Worm (Caenorhabditis elegans) whole organism, young adult: ENCODE results near the gene ptpn-22.

ENCODE experiments used
- B0035.1 ChIP-seq: sonication (generic microtip); optimal IDR thresholded peaks from 2 replicates; lab custom pipeline; 2016; ENCODE audit warnings: missing genetic modification characterization, mild to moderate bottlenecking, missing compliant biosample characterization, missing genotype, missing genetic modification reagents
- D2030.7 ChIP-seq: fragments of 200-800 bp; sonication (Bioruptor generic); IDR thresholded peaks from 2 replicates; pipeline ENCODE4 v1.3.6; 2022; ENCODE audit warnings: missing genetic modification reagents, missing genetic modification characterization, missing compliant biosample characterization
- F57A8.1 ChIP-seq: fragments of 200-800 bp; sonication (Bioruptor generic); optimal IDR thresholded peaks from 2 replicates; lab custom pipeline; 2018; ENCODE audit warnings: mild to moderate bottlenecking, missing genetic modification characterization, moderate library complexity, missing compliant biosample characterization
- T26A5.8 ChIP-seq: sonication (generic microtip); optimal IDR thresholded peaks from 2 replicates; lab custom pipeline; 2016; ENCODE audit warnings: missing genetic modification characterization, missing compliant biosample characterization
- Y56A3A.18 ChIP-seq: fragments of 200-800 bp; sonication (Bioruptor generic); IDR thresholded peaks from 2 replicates; pipeline ENCODE4 v1.3.6; 2022; ENCODE audit warnings: missing genetic modification reagents, missing genetic modification characterization, missing compliant biosample characterization
- Y79H2A.3 ChIP-seq: fragments of 200-800 bp; sonication (Bioruptor generic); conservative IDR thresholded peaks from 2 replicates; pipeline ENCODE4 v1.3.6; 2022; ENCODE audit warnings: missing genetic modification reagents, missing genetic modification characterization, missing compliant biosample characterization
- akir-1 ChIP-seq: fragments of 200-800 bp; sonication (Bioruptor generic); optimal IDR thresholded peaks from 2 replicates; lab custom pipeline; 2018; ENCODE audit warnings: mild to moderate bottlenecking, missing genetic modification characterization, moderate library complexity, missing compliant biosample characterization
- aptf-3 ChIP-seq: fragments of 200-800 bp; sonication (Bioruptor generic); IDR thresholded peaks from 2 replicates; pipeline ENCODE4 v1.3.6; 2022; ENCODE audit warnings: missing genetic modification characterization, missing compliant biosample characterization
- atf-7 ChIP-seq: sonication (generic microtip); optimal IDR thresholded peaks from 2 replicates; lab custom pipeline; 2017; ENCODE audit warnings: mild to moderate bottlenecking, missing genetic modification characterization, missing compliant biosample characterization
- athp-1 ChIP-seq: sonication (generic microtip); optimal IDR thresholded peaks from 2 replicates; lab custom pipeline; 2017; ENCODE audit warnings: mild to moderate bottlenecking, missing genetic modification characterization, missing compliant biosample characterization
- attf-6 ChIP-seq: fragments of 200-800 bp; sonication (Bioruptor generic); IDR thresholded peaks from 2 replicates; pipeline ENCODE4 v1.3.6; 2022; ENCODE audit warnings: missing genetic modification reagents, missing genetic modification characterization, missing compliant biosample characterization
- ccch-3 ChIP-seq: fragments of 200-800 bp; sonication (Bioruptor generic); optimal IDR thresholded peaks from 2 replicates; lab custom pipeline; 2018; ENCODE audit warnings: mild to moderate bottlenecking, missing genetic modification characterization, missing compliant biosample characterization
- cebp-1 ChIP-seq, 2 experiments: fragments of 200-800 bp in 1 of 2; sonication (Bioruptor generic) in 1 of 2; sonication (generic microtip) in 1 of 2; IDR thresholded peaks in 1 of 2; optimal IDR thresholded peaks in 1 of 2; 2 replicates each; pipeline versions ENCODE4 v1.3.6 to Lab custom; 2017 to 2022; ENCODE audit warnings: missing compliant biosample characterization in 2 of 2, missing genetic modification characterization in 2 of 2, mild to moderate bottlenecking in 1 of 2, missing genetic modification reagents in 1 of 2, moderate library complexity in 1 of 2
- cebp-2 ChIP-seq: fragments of 200-800 bp; sonication (Bioruptor generic); IDR thresholded peaks from 2 replicates; pipeline ENCODE4 v1.3.6; 2022; ENCODE audit warnings: missing genetic modification characterization, missing compliant biosample characterization
- ceh-100 ChIP-seq: fragments of 200-800 bp; sonication (Bioruptor generic); IDR thresholded peaks from 2 replicates; pipeline ENCODE4 v1.3.6; 2022; ENCODE audit warnings: missing genetic modification reagents, missing genetic modification characterization, missing compliant biosample characterization
- ceh-40 ChIP-seq: fragments of 200-800 bp; sonication (Bioruptor generic); IDR thresholded peaks from 2 replicates; pipeline ENCODE4 v1.3.6; 2022; ENCODE audit warnings: missing genetic modification characterization, missing compliant biosample characterization
- dox-1 ChIP-seq: fragments of 200-800 bp; sonication (Bioruptor generic); IDR thresholded peaks from 2 replicates; pipeline ENCODE4 v1.3.6; 2022; ENCODE audit warnings: missing genetic modification reagents, missing genetic modification characterization, missing compliant biosample characterization
- egrh-3 ChIP-seq: fragments of 200-800 bp; sonication (Bioruptor generic); IDR thresholded peaks from 2 replicates; pipeline ENCODE4 v1.3.6; 2022; ENCODE audit warnings: missing genetic modification reagents, missing genetic modification characterization, missing compliant biosample characterization
- gei-17 ChIP-seq: fragments of 200-800 bp; sonication (Bioruptor generic); optimal IDR thresholded peaks from 2 replicates; lab custom pipeline; 2018; ENCODE audit warnings: mild to moderate bottlenecking, missing genetic modification characterization, missing compliant biosample characterization
- him-1 ChIP-seq: sonication (generic microtip); optimal IDR thresholded peaks from 2 replicates; lab custom pipeline; 2016; ENCODE audit warnings: missing genotype, missing genetic modification reagents, missing genetic modification characterization, missing compliant biosample characterization
- hmg-20 ChIP-seq: fragments of 200-800 bp; sonication (Bioruptor generic); IDR thresholded peaks from 2 replicates; pipeline ENCODE4 v1.3.6; 2022; ENCODE audit warnings: missing genetic modification reagents, missing genetic modification characterization, missing compliant biosample characterization
- let-526 ChIP-seq: fragments of 200-800 bp; sonication (Bioruptor generic); IDR thresholded peaks from 2 replicates; pipeline ENCODE4 v1.3.6; 2022; ENCODE audit warnings: missing genetic modification reagents, missing genetic modification characterization, missing compliant biosample characterization
- lin-26 ChIP-seq: fragments of 200-800 bp; sonication (Bioruptor generic); IDR thresholded peaks from 2 replicates; pipeline ENCODE4 v1.3.6; 2022; ENCODE audit warnings: missing genetic modification reagents, missing genetic modification characterization, missing compliant biosample characterization
- lin-54 ChIP-seq: fragments of 200-800 bp; sonication (Bioruptor generic); optimal IDR thresholded peaks from 2 replicates; lab custom pipeline; 2018; ENCODE audit warnings: mild to moderate bottlenecking, missing genetic modification characterization, missing compliant biosample characterization
- nfya-2 ChIP-seq: fragments of 200-800 bp; sonication (Bioruptor generic); IDR thresholded peaks from 2 replicates; pipeline ENCODE4 v1.3.6; 2022; ENCODE audit warnings: missing genetic modification reagents, missing genetic modification characterization, missing compliant biosample characterization
- nhr-179 ChIP-seq: sonication (generic microtip); optimal IDR thresholded peaks from 2 replicates; lab custom pipeline; 2016; ENCODE audit warnings: mild to moderate bottlenecking, missing genetic modification characterization, missing compliant biosample characterization
- nhr-80 ChIP-seq: sonication (generic microtip); optimal IDR thresholded peaks from 2 replicates; lab custom pipeline; 2016; ENCODE audit warnings: missing genetic modification characterization, missing compliant biosample characterization
- repo-1 ChIP-seq: sonication (generic microtip); optimal IDR thresholded peaks from 2 replicates; lab custom pipeline; 2017; ENCODE audit warnings: mild to moderate bottlenecking, missing genetic modification characterization, missing compliant biosample characterization
- rpc-1 ChIP-seq, 2 experiments: fragments of 150-350 bp in 1 of 2; sonication (generic microtip) in 1 of 2; optimal IDR thresholded peaks; 2 replicates each; lab custom pipeline; 2014 to 2018; ENCODE audit warnings: missing biosample characterization in 1 of 2, missing genetic modification characterization in 1 of 2, missing genetic modification reagents in 1 of 2, missing genotype in 1 of 2
- snpc-4 ChIP-seq, 5 experiments: fragments of 150-350 bp in 1 of 5; sonication (generic microtip) in 4 of 5; optimal IDR thresholded peaks; 2 replicates each; lab custom pipeline; 2014 to 2018; ENCODE audit warnings: missing genetic modification characterization in 5 of 5, missing biosample characterization in 3 of 5, antibody characterized with exemption in 2 of 5, mild to moderate bottlenecking in 2 of 5, missing compliant biosample characterization in 2 of 5, missing genotype in 2 of 5, moderate library complexity in 2 of 5, missing genetic modification reagents in 1 of 5
- tbp1 ChIP-seq: fragments of 200-800 bp; sonication (Bioruptor generic); optimal IDR thresholded peaks from 2 replicates; lab custom pipeline; 2018; ENCODE audit warnings: mild to moderate bottlenecking, missing genetic modification characterization, missing compliant biosample characterization
- unc-130 ChIP-seq: sonication (generic microtip); optimal IDR thresholded peaks from 2 replicates; lab custom pipeline; 2016; ENCODE audit warnings: missing genetic modification reagents, missing genetic modification characterization, missing compliant biosample characterization
- xnd-1 ChIP-seq: sonication (generic microtip); optimal IDR thresholded peaks from 2 replicates; lab custom pipeline; 2016; ENCODE audit warnings: missing genotype, missing genetic modification reagents, missing genetic modification characterization, missing compliant biosample characterization
- zfh-2 ChIP-seq: fragments of 200-800 bp; sonication (Bioruptor generic); conservative IDR thresholded peaks from 2 replicates; pipeline ENCODE4 v1.3.6; 2022; ENCODE audit warnings: missing genetic modification reagents, missing genetic modification characterization, missing compliant biosample characterization
- ztf-18 ChIP-seq: sonication (generic microtip); optimal IDR thresholded peaks from 2 replicates; lab custom pipeline; 2016; ENCODE audit warnings: missing genotype, mild to moderate bottlenecking, missing genetic modification characterization, missing compliant biosample characterization
- ztf-28 ChIP-seq: fragments of 200-800 bp; sonication (Bioruptor generic); IDR thresholded peaks from 2 replicates; pipeline ENCODE4 v1.3.6; 2022; ENCODE audit warnings: missing genetic modification reagents, missing genetic modification characterization, missing compliant biosample characterization
- ztf-6 ChIP-seq: fragments of 200-800 bp; sonication (Bioruptor generic); IDR thresholded peaks from 2 replicates; pipeline ENCODE4 v1.3.6; 2022; ENCODE audit warnings: missing genetic modification reagents, missing genetic modification characterization, missing compliant biosample characterization

The ptpn-22 gene

DNA sequence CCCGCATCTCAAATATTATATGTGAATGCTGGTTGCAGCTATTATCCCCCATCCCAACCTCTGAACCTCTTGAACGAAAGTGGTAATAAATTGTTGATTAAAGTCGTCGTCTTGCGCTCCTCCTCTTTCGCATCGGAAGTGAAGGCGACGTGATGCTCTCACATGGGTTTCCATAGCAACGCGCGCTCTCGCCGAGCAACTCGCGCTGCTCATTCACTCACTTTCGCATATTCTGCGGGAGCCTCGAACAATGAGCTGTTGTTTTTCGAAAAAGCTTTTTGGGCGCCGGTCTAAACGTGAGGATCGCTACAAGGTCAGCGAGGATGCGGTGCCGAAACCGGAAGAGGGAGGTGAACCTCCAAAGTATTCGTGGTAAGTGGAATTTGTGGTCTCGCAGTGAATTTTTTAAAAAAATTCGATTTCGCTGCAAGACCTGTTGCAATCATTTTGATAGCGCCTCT, 29.0 kb downstream of the ptpn-22 start, which contains the start of gene rpi-2 (continued):
- TF ChIP-seq snpc-4 (GFP tag; optimal IDR thresholded peaks at IDR 0.05; lab: Kevin White, UChicago): no peak
- peak in 3 of 4 experiments; percentile 48 to 61 (median 56) for TF ChIP-seq snpc-4 (tag; optimal IDR thresholded peaks at IDR 0.05; lab: Kevin White, UChicago)
- TF ChIP-seq nhr-179: no peak
- TF ChIP-seq T26A5.8 (tag; lab: Kevin White, UChicago): peak; percentile 88
- TF ChIP-seq Y56A3A.18 (GFP tag; lab: Robert Waterston, UW): peak; percentile 74; the same call in 1 of the 2 replicates
- TF ChIP-seq athp-1 (tag; lab: Kevin White, UChicago): peak; percentile 97
- peak; percentile 5 for TF ChIP-seq gei-17 (GFP tag; lab: Kevin White, UChicago)
- no peak for TF ChIP-seq akir-1 (GFP tag; lab: Kevin White, UChicago)
- peak; percentile 60 for TF ChIP-seq D2030.7 (GFP tag; lab: Robert Waterston, UW)
- peak; percentile 90 for TF ChIP-seq attf-6 (GFP tag; lab: Robert Waterston, UW)
- TF ChIP-seq ztf-18 (tag; lab: Kevin White, UChicago): peak; percentile 58
- no peak for TF ChIP-seq ztf-6 (GFP tag; lab: Robert Waterston, UW)
- TF ChIP-seq ceh-100 (GFP tag; lab: Robert Waterston, UW): peak; percentile 83

DNA sequence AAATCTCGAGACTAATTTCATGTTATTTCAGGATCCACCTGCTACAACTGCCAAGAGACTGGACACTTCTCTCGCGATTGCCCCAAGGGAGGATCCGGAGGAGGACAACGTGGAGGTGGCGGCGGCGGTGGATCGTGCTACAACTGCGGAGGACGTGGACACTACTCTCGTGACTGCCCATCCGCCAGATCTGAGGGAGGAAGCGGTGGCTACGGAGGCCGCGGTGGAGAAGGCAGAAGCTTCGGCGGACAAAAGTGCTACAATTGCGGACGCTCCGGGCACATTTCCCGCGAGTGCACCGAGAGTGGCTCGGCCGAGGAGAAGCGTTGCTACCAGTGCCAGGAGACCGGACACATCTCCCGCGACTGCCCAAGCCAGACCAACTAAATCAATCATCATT, 29.5 kb downstream of the ptpn-22 start:
- TF ChIP-seq ccch-3 (GFP tag; lab: Kevin White, UChicago): no peak
- no peak for TF ChIP-seq F57A8.1 (GFP tag; lab: Kevin White, UChicago)
- TF ChIP-seq tbp1 (GFP tag; lab: Kevin White, UChicago): no peak
- peak; percentile 72; the same call in 1 of the 2 replicates for TF ChIP-seq lin-26
- no peak for TF ChIP-seq xnd-1
- peak; percentile 24 for TF ChIP-seq lin-54 (GFP tag; lab: Kevin White, UChicago)
- no peak for TF ChIP-seq rpc-1 (optimal IDR thresholded peaks at IDR 0.05; lab: Kevin White, UChicago)
- TF ChIP-seq rpc-1 (tag; optimal IDR thresholded peaks at IDR 0.05; lab: Kevin White, UChicago): no peak
- no peak for TF ChIP-seq nfya-2 (GFP tag; lab: Robert Waterston, UW)
- no peak for TF ChIP-seq ztf-28 (GFP tag; lab: Robert Waterston, UW)
- TF ChIP-seq athp-1 (tag; lab: Kevin White, UChicago): no peak
- TF ChIP-seq zfh-2 (GFP tag; lab: Robert Waterston, UW): peak; percentile 82
- TF ChIP-seq ceh-40: no peak
- no peak for TF ChIP-seq nhr-80 (tag; lab: Kevin White, UChicago)
- no peak for TF ChIP-seq ceh-100 (GFP tag; lab: Robert Waterston, UW)
- no peak for TF ChIP-seq unc-130 (GFP tag; lab: Kevin White, UChicago)
- TF ChIP-seq dox-1 (GFP tag; lab: Robert Waterston, UW): no peak
- TF ChIP-seq atf-7: no peak
- TF ChIP-seq hmg-20 (GFP tag; lab: Robert Waterston, UW): no peak
- TF ChIP-seq egrh-3 (GFP tag; lab: Robert Waterston, UW): peak; percentile 89
- no peak for TF ChIP-seq let-526 (GFP tag; lab: Robert Waterston, UW)
- no peak for TF ChIP-seq cebp-2 (GFP tag; lab: Robert Waterston, UW)
- no peak for TF ChIP-seq Y79H2A.3
- no peak for TF ChIP-seq B0035.1 (tag; lab: Kevin White, UChicago)
- no peak for TF ChIP-seq repo-1 (tag; lab: Kevin White, UChicago)
- TF ChIP-seq him-1 (tag; lab: Kevin White, UChicago): no peak
- TF ChIP-seq cebp-1 (GFP tag; IDR thresholded peaks at IDR 0.05; lab: Robert Waterston, UW): no peak
- no peak for TF ChIP-seq cebp-1 (tag; optimal IDR thresholded peaks at IDR 0.05; lab: Kevin White, UChicago)
- no peak for TF ChIP-seq aptf-3 (GFP tag; lab: Robert Waterston, UW)
